Worm (Caenorhabditis elegans): ENCODE results near the gene srh-109.
"Not testable (repeated sequence)": the region's sequence is repeated elsewhere in the genome, so short reads cannot be mapped to it uniquely, and the experiment has no call there.

Gene srh-109

DNA sequence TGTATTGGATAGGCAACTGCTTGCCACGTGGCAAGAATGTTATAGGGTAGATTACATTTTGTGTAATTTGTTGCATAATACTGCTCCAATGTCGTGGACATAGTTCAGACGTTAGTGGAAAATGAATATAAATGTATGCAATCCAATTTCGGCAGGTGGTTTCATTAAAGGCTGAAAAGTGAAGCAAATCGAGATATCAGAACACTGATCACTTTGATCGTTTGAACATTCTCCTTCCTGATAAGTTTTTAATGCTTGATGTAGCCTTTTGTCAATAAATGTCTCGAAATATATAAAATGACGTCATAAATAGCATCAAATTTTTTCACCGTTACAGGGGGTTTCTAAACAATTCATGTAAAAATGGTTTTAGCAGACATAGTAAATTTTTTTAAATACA lies at the start of gene srh-109:
TSS of gene srh-109 (minus strand) at position 101 of the 400 bp plus-strand sequence.
- no peak for TF ChIP-seq lin-39 (tag; optimal IDR thresholded peaks at IDR 0.05)
- TF ChIP-seq mdl-1 (tag; optimal IDR thresholded peaks at IDR 0.05): no peak
- no peak for TF ChIP-seq ceh-28 (tag; optimal IDR thresholded peaks at IDR 0.05)
- TF ChIP-seq fkh-2 (tag; optimal IDR thresholded peaks at IDR 0.05): no peak
- TF ChIP-seq tbx-2 (tag; optimal IDR thresholded peaks at IDR 0.05): no peak
- TF ChIP-seq ztf-11 (tag; optimal IDR thresholded peaks at IDR 0.05): no peak
- no peak for TF ChIP-seq daf-12 (tag; optimal IDR thresholded peaks at IDR 0.05)
- no peak for TF ChIP-seq nhr-25 (tag; optimal IDR thresholded peaks at IDR 0.05)
- TF ChIP-seq snpc-4 (tag; optimal IDR thresholded peaks at IDR 0.05): no peak
- no peak for TF ChIP-seq skn-1 (tag; optimal IDR thresholded peaks at IDR 0.05)
- TF ChIP-seq egl-5 (tag; optimal IDR thresholded peaks at IDR 0.05): no peak
- no peak for TF ChIP-seq fos-1 (tag; optimal IDR thresholded peaks at IDR 0.05)
- no peak for TF ChIP-seq ceh-16 (tag; optimal IDR thresholded peaks at IDR 0.05)
- no peak for TF ChIP-seq nhr-11 (tag; optimal IDR thresholded peaks at IDR 0.05)
- TF ChIP-seq ama-1 (optimal IDR thresholded peaks at IDR 0.05): no peak
- no peak for TF ChIP-seq R02D3.7 (tag; optimal IDR thresholded peaks at IDR 0.05)

DNA sequence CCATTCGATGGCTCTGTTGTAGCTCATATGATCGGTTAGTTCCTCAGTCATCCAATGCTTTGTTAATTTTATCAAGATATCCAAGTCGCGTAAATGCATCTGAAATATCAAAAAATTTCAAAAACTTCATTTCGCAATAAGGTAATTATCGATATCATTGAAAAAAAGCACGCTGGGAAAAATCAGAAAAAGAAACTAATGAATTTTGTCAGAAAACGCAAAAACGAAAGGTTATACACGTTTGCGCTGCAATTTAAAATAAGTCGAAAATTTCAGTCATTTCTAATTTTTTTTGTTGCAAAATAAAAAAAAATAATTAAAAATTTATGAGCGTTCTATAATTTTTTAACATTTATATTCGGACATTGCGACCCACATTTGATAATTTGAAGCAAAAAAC lies 44.6 kb upstream of the srh-109 start, which contains the start of gene K10G4.3:
TSS of gene K10G4.3 (minus strand) at position 101 of the 400 bp plus-strand sequence.
- TF ChIP-seq sea-2 (GFP tag; optimal IDR thresholded peaks at IDR 0.05); ztf-11 (tag; optimal IDR thresholded peaks at IDR 0.05); ceh-28 (tag; optimal IDR thresholded peaks at IDR 0.05): not testable (repeated sequence)

ce11 chrV:17261385-17261784 lies 41.1 kb upstream of the srh-109 start:
- TF ChIP-seq fkh-2 (tag; optimal IDR thresholded peaks at IDR 0.05): no peak
- peak; percentile 19 for TF ChIP-seq snpc-4 (tag; optimal IDR thresholded peaks at IDR 0.05)

DNA sequence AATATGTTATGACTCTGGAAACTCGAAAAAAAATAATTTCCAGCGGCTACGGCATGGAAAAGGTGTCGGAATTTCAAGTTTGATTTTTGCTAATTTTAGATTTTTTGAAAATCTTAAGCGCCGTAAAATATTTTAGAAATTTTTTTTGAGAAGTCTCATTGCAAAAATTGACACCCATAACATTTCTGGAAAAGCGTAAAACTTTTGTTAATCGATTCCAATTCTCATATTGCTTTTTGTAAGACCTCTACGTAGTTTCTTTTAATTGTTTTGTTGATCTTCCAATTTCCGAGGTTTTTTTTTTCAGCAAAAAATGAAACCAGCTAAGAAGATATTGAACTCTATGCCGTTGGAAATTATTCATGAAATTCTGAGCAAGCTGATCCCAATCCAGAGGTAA lies 38.6 kb upstream of the srh-109 start, which contains the start of gene fbxa-85:
TSS of gene fbxa-85 (plus strand) at position 301 of the 400 bp plus-strand sequence.
- TF ChIP-seq zag-1 (tag; optimal IDR thresholded peaks at IDR 0.05) (no peak), lin-15B (tag; optimal IDR thresholded peaks at IDR 0.05) (no peak), nhr-25 (tag; optimal IDR thresholded peaks at IDR 0.05) (no peak), daf-12 (tag; optimal IDR thresholded peaks at IDR 0.05) (no peak), nhr-237 (tag; optimal IDR thresholded peaks at IDR 0.05) (no peak)

DNA sequence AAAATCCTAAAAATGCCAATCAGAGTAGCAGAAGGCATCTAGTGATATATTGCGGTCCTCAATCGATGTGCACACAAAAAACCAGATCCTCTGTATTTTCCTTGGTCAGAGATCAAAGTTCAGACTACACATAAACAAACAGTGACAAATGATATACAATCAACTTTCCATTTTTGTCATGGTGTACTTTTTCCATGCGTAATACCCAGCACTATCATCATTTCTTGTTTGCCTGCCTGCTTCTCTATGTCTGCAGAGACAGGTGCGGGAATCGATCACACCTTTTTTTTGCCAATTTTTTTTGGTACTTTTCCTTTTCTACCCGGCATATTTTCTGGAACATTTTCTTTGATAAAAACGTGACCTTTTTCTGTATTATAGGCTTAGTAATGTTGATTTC lies 38.0 kb upstream of the srh-109 start:
- no peak for TF ChIP-seq nhr-76 (tag; optimal IDR thresholded peaks at IDR 0.05)
- peak; percentile 50 for TF ChIP-seq elt-2 (tag; optimal IDR thresholded peaks at IDR 0.05)
- no peak for TF ChIP-seq unc-39 (tag; optimal IDR thresholded peaks at IDR 0.05)
- TF ChIP-seq nhr-43 (tag; optimal IDR thresholded peaks at IDR 0.05; ENCODE audit: poor library complexity, severe bottlenecking): no peak
- no peak for TF ChIP-seq sea-2 (GFP tag; optimal IDR thresholded peaks at IDR 0.05)
- TF ChIP-seq skn-1 (tag; optimal IDR thresholded peaks at IDR 0.05): peak; percentile 72
- TF ChIP-seq R02D3.7 (tag; optimal IDR thresholded peaks at IDR 0.05): no peak
- peak; percentile 14 for TF ChIP-seq pqm-1 (tag; optimal IDR thresholded peaks at IDR 0.05)
- TF ChIP-seq eor-1 (tag; optimal IDR thresholded peaks at IDR 0.05): no peak
- TF ChIP-seq lin-15B (tag; optimal IDR thresholded peaks at IDR 0.05): no peak

- TF ChIP-seq jun-1 (tag; optimal IDR thresholded peaks at IDR 0.05): no peak
- TF ChIP-seq aly-2 (tag; optimal IDR thresholded peaks at IDR 0.05): no peak
- no peak for TF ChIP-seq egl-27 (tag; optimal IDR thresholded peaks at IDR 0.05)
- TF ChIP-seq nhr-43 (tag; optimal IDR thresholded peaks at IDR 0.05; ENCODE audit: poor library complexity, severe bottlenecking): no peak
- no peak for TF ChIP-seq elt-3 (tag; optimal IDR thresholded peaks at IDR 0.05)
- TF ChIP-seq ceh-9 (tag; optimal IDR thresholded peaks at IDR 0.05): no peak
- no peak for TF ChIP-seq pqm-1 (tag; optimal IDR thresholded peaks at IDR 0.05)
- no peak for TF ChIP-seq pha-4 (tag; optimal IDR thresholded peaks at IDR 0.05)
- no peak for TF ChIP-seq ztf-4 (tag; optimal IDR thresholded peaks at IDR 0.05)
- TF ChIP-seq nhr-76 (tag; optimal IDR thresholded peaks at IDR 0.05): no peak
- no peak for TF ChIP-seq daf-12 (tag; optimal IDR thresholded peaks at IDR 0.05)
- no peak for TF ChIP-seq lin-15B (tag; optimal IDR thresholded peaks at IDR 0.05)
- TF ChIP-seq ceh-28 (tag; optimal IDR thresholded peaks at IDR 0.05): no peak
- no peak for TF ChIP-seq R02D3.7 (tag; optimal IDR thresholded peaks at IDR 0.05)
- TF ChIP-seq snpc-4 (tag; optimal IDR thresholded peaks at IDR 0.05): no peak
- no peak for TF ChIP-seq nhr-11 (tag; optimal IDR thresholded peaks at IDR 0.05)
Measured at ce11 chrV:17257637-17258036, 37.4 kb upstream of the srh-109 start.

Measured in whole organism, L3 larva.